Fruit fly (Drosophila melanogaster): ENCODE data around the gene CG34456.

- TF ChIP-seq CG8478 (optimal IDR thresholded peaks at IDR 0.05) = no peak
- TF ChIP-seq Dll (optimal IDR thresholded peaks at IDR 0.05) = no peak
- no peak for TF ChIP-seq pan (optimal IDR thresholded peaks at IDR 0.05)
- TF ChIP-seq EcR (GFP tag; optimal IDR thresholded peaks at IDR 0.05) = no peak
- TF ChIP-seq psq (optimal IDR thresholded peaks at IDR 0.05) = no peak
- TF ChIP-seq usp (GFP tag; optimal IDR thresholded peaks at IDR 0.05) = no peak
Observed at dm6 chr3L:9343963-9344362, 17.9 kb upstream of the CG34456 start.

Measured in whole organism.